Worm (Caenorhabditis elegans): Measurements from ENCODE around the gene ssp-10.

Gene ssp-10

ce11 chrIV:9889857-9890256, 39.0 kb upstream of the ssp-10 start, which contains the start of gene ttbk-3:
Gene ttbk-3, minus strand, starts transcription at chrIV:9889957.
- no peak for TF ChIP-seq F49E8.2 (tag; optimal IDR thresholded peaks at IDR 0.05; ENCODE audit: borderline replicate concordance)
- TF ChIP-seq vab-7 (GFP tag; IDR thresholded peaks at IDR 0.05) = no peak
- TF ChIP-seq zag-1 (tag; optimal IDR thresholded peaks at IDR 0.05) = no peak

ce11 chrIV:9884257-9884656, 33.4 kb upstream of the ssp-10 start, which contains the start of the genes prp-18 and mccc-1:
Gene prp-18, minus strand, starts transcription at chrIV:9884383.
Gene mccc-1, plus strand, starts transcription at chrIV:9884570.
- TF ChIP-seq unc-130 (GFP tag; optimal IDR thresholded peaks at IDR 0.05) = peak; percentile 64
- TF ChIP-seq F26F4.8 (GFP tag; conservative IDR thresholded peaks at IDR 0.05) = no peak
- TF ChIP-seq ceh-44 (GFP tag; IDR thresholded peaks at IDR 0.05) = no peak
- TF ChIP-seq nhr-6 (tag; optimal IDR thresholded peaks at IDR 0.05) = peak; percentile 57
- peak; percentile 4 for TF ChIP-seq nhr-28 (tag; optimal IDR thresholded peaks at IDR 0.05)
- TF ChIP-seq daf-16 (GFP tag; optimal IDR thresholded peaks at IDR 0.05) = no peak
- TF ChIP-seq daf-16 (tag; optimal IDR thresholded peaks at IDR 0.05) = no peak
- 0 out of 4 replicates have a peak, but pooled peaks of 1 of the 2 experiments have one; percentile 14 for TF ChIP-seq madf-5 (GFP tag; IDR thresholded peaks at IDR 0.05)
- TF ChIP-seq gei-8 (GFP tag; optimal IDR thresholded peaks at IDR 0.05) = no peak
- TF ChIP-seq lim-7 (GFP tag; IDR thresholded peaks at IDR 0.05) = no peak
- no peak for TF ChIP-seq lin-13 (GFP tag; optimal IDR thresholded peaks at IDR 0.05)
- TF ChIP-seq T20F7.1 (GFP tag; optimal IDR thresholded peaks at IDR 0.05) = peak; percentile 48
- peak; percentile 94 for TF ChIP-seq lin-38 (GFP tag; IDR thresholded peaks at IDR 0.05)
- peak; percentile 72 for TF ChIP-seq mes-2 (tag; optimal IDR thresholded peaks at IDR 0.05; ENCODE audit: poor library complexity, severe bottlenecking)
- peak; percentile 3 for TF ChIP-seq hlh-11 (tag; optimal IDR thresholded peaks at IDR 0.05)
- TF ChIP-seq snpc-1.2 (GFP tag; IDR thresholded peaks at IDR 0.05) = 0 out of 2 replicates have a peak, but pooled peaks have one; percentile 24
- no peak for TF ChIP-seq ceh-32 (tag; optimal IDR thresholded peaks at IDR 0.05; ENCODE audit: poor library complexity)
- TF ChIP-seq nhr-48 (tag; optimal IDR thresholded peaks at IDR 0.05) = no peak
- no peak for TF ChIP-seq saeg-2 (GFP tag; IDR thresholded peaks at IDR 0.05)
- TF ChIP-seq nhr-77 (tag; optimal IDR thresholded peaks at IDR 0.05) = peak; percentile 34
- TF ChIP-seq dpl-1 (GFP tag; optimal IDR thresholded peaks at IDR 0.05) = peak; percentile 61
- TF ChIP-seq cey-2 (tag; optimal IDR thresholded peaks at IDR 0.05; ENCODE audit: borderline replicate concordance, insufficient read depth) = no peak

- TF ChIP-seq saeg-2 (GFP tag; IDR thresholded peaks at IDR 0.05) (no peak), zag-1 (tag; optimal IDR thresholded peaks at IDR 0.05) (no peak), D1046.2 (GFP tag; IDR thresholded peaks at IDR 0.05) (no peak)
These were observed 28.1 kb upstream of the ssp-10 start, which contains the start of gene nhr-4 for ce11 chrIV:9878893-9879379. Gene nhr-4, plus strand, starts transcription at chrIV:9879329.

- no peak for TF ChIP-seq lin-29 (GFP tag; IDR thresholded peaks at IDR 0.05)
- no peak for TF ChIP-seq ZK546.5 (tag; optimal IDR thresholded peaks at IDR 0.05)
- TF ChIP-seq sdz-12 (GFP tag; optimal IDR thresholded peaks at IDR 0.05) = no peak
- TF ChIP-seq dmd-8 (GFP tag; IDR thresholded peaks at IDR 0.05) = no peak
- no peak for TF ChIP-seq T26A8.4 (GFP tag; IDR thresholded peaks at IDR 0.05)
- TF ChIP-seq attf-4 (tag; optimal IDR thresholded peaks at IDR 0.05) = no peak
- no peak for TF ChIP-seq daf-12 (tag; optimal IDR thresholded peaks at IDR 0.05)
- TF ChIP-seq spr-1 (tag; optimal IDR thresholded peaks at IDR 0.05) = no peak
- no peak for TF ChIP-seq set-16 (GFP tag; IDR thresholded peaks at IDR 0.05)
- TF ChIP-seq duxl-1 (tag; optimal IDR thresholded peaks at IDR 0.05; ENCODE audit: poor library complexity) = no peak
- no peak for TF ChIP-seq madf-5 (GFP tag; IDR thresholded peaks at IDR 0.05)
- no peak for TF ChIP-seq unc-130 (GFP tag; optimal IDR thresholded peaks at IDR 0.05)
- TF ChIP-seq nhr-10 (tag; optimal IDR thresholded peaks at IDR 0.05) = no peak
- TF ChIP-seq F44E2.7 (GFP tag; IDR thresholded peaks at IDR 0.05) = no peak
- no peak for TF ChIP-seq rbr-2 (tag; optimal IDR thresholded peaks at IDR 0.05)
- no peak for TF ChIP-seq snpc-4 (tag; optimal IDR thresholded peaks at IDR 0.05)
- no peak for TF ChIP-seq mes-2 (tag; optimal IDR thresholded peaks at IDR 0.05; ENCODE audit: poor library complexity, severe bottlenecking)
- no peak for TF ChIP-seq F37D6.2 (tag; optimal IDR thresholded peaks at IDR 0.05)
- TF ChIP-seq mxl-3 (GFP tag; optimal IDR thresholded peaks at IDR 0.05) = peak; percentile 90
- no peak for TF ChIP-seq lin-13 (GFP tag; optimal IDR thresholded peaks at IDR 0.05)
- no peak for TF ChIP-seq F49E8.2 (tag; optimal IDR thresholded peaks at IDR 0.05; ENCODE audit: borderline replicate concordance)
- no peak for TF ChIP-seq aly-2 (tag; optimal IDR thresholded peaks at IDR 0.05)
- no peak for TF ChIP-seq Y5F2A.4 (GFP tag; optimal IDR thresholded peaks at IDR 0.05)
- no peak for TF ChIP-seq egl-43 (GFP tag; IDR thresholded peaks at IDR 0.05)
- no peak for TF ChIP-seq fkh-10 (GFP tag; optimal IDR thresholded peaks at IDR 0.05)
These were observed 24.8 kb upstream of the ssp-10 start for ce11 chrIV:9875646-9876045.

Measured in whole organism, L4 larva.